Worm (Caenorhabditis elegans) whole organism, L1 larva: Measurements from ENCODE around the gene K08D9.6.

Source experiments
- C34B4.2 ChIP-seq: sonication (generic microtip); optimal IDR thresholded peaks from 2 replicates; lab custom pipeline; 2017; ENCODE audit warnings: mild to moderate bottlenecking, missing genetic modification characterization, missing compliant biosample characterization
- Y116A8C.19 ChIP-seq: sonication (generic microtip); optimal IDR thresholded peaks from 2 replicates; lab custom pipeline; 2016; ENCODE audit warnings: missing compliant biosample characterization, missing genetic modification characterization, borderline replicate concordance
- alr-1 ChIP-seq: fragments of 200-800 bp; sonication (Bioruptor generic); optimal IDR thresholded peaks from 2 replicates; lab custom pipeline; 2018; ENCODE audit warnings: borderline replicate concordance, mild to moderate bottlenecking, missing genetic modification characterization, missing compliant biosample characterization
- ceh-63 ChIP-seq: fragments of 200-800 bp; sonication (Bioruptor generic); optimal IDR thresholded peaks from 2 replicates; lab custom pipeline; 2018; ENCODE audit warnings: mild to moderate bottlenecking, missing genetic modification characterization, missing compliant biosample characterization
- ceh-8 ChIP-seq: fragments of 200-800 bp; sonication (Bioruptor generic); optimal IDR thresholded peaks from 2 replicates; lab custom pipeline; 2018; ENCODE audit warnings: mild to moderate bottlenecking, missing genetic modification characterization, moderate library complexity, missing compliant biosample characterization
- ceh-82 ChIP-seq, 3 experiments: fragments of 150-350 bp in 1 of 3; sonication (generic microtip) in 2 of 3; optimal IDR thresholded peaks; 2 replicates each; lab custom pipeline; 2014 to 2017; ENCODE audit warnings: missing biosample characterization in 3 of 3, missing genetic modification characterization in 3 of 3
- ces-1 ChIP-seq: fragments of 150-350 bp; optimal IDR thresholded peaks from 2 replicates; lab custom pipeline; 2014; ENCODE audit warnings: missing biosample characterization, missing genetic modification reagents, missing genetic modification characterization
- dpl-1 ChIP-seq, 3 experiments: fragments of 150-350 bp in 2 of 3; sonication (generic microtip) in 1 of 3; optimal IDR thresholded peaks; 2 replicates each; lab custom pipeline; 2014 to 2017; ENCODE audit warnings: missing biosample characterization in 3 of 3, missing genetic modification characterization in 3 of 3, missing genetic modification reagents in 3 of 3
- dsc-1 ChIP-seq: sonication (generic microtip); optimal IDR thresholded peaks from 2 replicates; lab custom pipeline; 2016; ENCODE audit warnings: mild to moderate bottlenecking, missing genetic modification characterization, missing compliant biosample characterization
- efl-1 ChIP-seq, 4 experiments: fragments of 150-350 bp; optimal IDR thresholded peaks in 3 of 4; peaks in 1 of 4; 1 replicate in 1 of 4; 2 replicates in 3 of 4; lab custom pipeline; 2014; ENCODE audit warnings: missing biosample characterization in 2 of 4, missing genetic modification characterization in 2 of 4, missing genetic modification reagents in 2 of 4
- elt-2 ChIP-seq: sonication (generic microtip); optimal IDR thresholded peaks from 2 replicates; lab custom pipeline; 2016; ENCODE audit warnings: missing genetic modification characterization, mild to moderate bottlenecking, inconsistent platforms, missing compliant biosample characterization, missing genetic modification reagents
- fkh-10 ChIP-seq: sonication (generic microtip); optimal IDR thresholded peaks from 2 replicates; lab custom pipeline; 2017; ENCODE audit warnings: missing biosample characterization, missing genetic modification reagents, missing genetic modification characterization
- fkh-4 ChIP-seq: sonication (generic microtip); optimal IDR thresholded peaks from 2 replicates; lab custom pipeline; 2016; ENCODE audit warnings: missing compliant biosample characterization, missing genetic modification characterization, borderline replicate concordance
- fos-1 ChIP-seq: fragments of 150-350 bp; optimal IDR thresholded peaks from 2 replicates; lab custom pipeline; 2014; ENCODE audit warnings: missing biosample characterization, missing genetic modification characterization
- grh-1 ChIP-seq: fragments of 200-800 bp; sonication (Bioruptor generic); IDR thresholded peaks from 2 replicates; pipeline ENCODE4 v1.3.6; 2022; ENCODE audit warnings: missing genetic modification reagents, missing genetic modification characterization, missing compliant biosample characterization
- hlh-4 ChIP-seq: sonication (generic microtip); optimal IDR thresholded peaks from 2 replicates; lab custom pipeline; 2016; ENCODE audit warnings: mild to moderate bottlenecking, missing genetic modification characterization, missing compliant biosample characterization
- irx-1 ChIP-seq: sonication (generic microtip); optimal IDR thresholded peaks from 2 replicates; lab custom pipeline; 2016; ENCODE audit warnings: missing genetic modification characterization, missing compliant biosample characterization
- lin-13 ChIP-seq: fragments of 150-350 bp; optimal IDR thresholded peaks from 2 replicates; lab custom pipeline; 2014; ENCODE audit warnings: missing biosample characterization, missing genetic modification reagents, missing genetic modification characterization
- lin-14 ChIP-seq: fragments of 200-800 bp; sonication (Bioruptor generic); optimal IDR thresholded peaks from 2 replicates; lab custom pipeline; 2018; ENCODE audit warnings: mild to moderate bottlenecking, missing genetic modification characterization, moderate library complexity, missing compliant biosample characterization
- lin-15B ChIP-seq: fragments of 150-350 bp; sonication (generic microtip); optimal IDR thresholded peaks from 3 replicates; lab custom pipeline; 2014; ENCODE audit warnings: missing biosample characterization, missing genetic modification characterization
- lin-35 ChIP-seq, 2 experiments: fragments of 150-350 bp; optimal IDR thresholded peaks; 2 replicates each; lab custom pipeline; 2014; ENCODE audit warnings: missing biosample characterization in 2 of 2, missing genetic modification characterization in 2 of 2, missing genetic modification reagents in 2 of 2
- lir-3 ChIP-seq: sonication (generic microtip); optimal IDR thresholded peaks from 2 replicates; lab custom pipeline; 2016; ENCODE audit warnings: mild to moderate bottlenecking, missing genetic modification characterization, moderate library complexity, missing compliant biosample characterization; ENCODE audit not compliant: poor library complexity
- mdl-1 ChIP-seq, 2 experiments: fragments of 150-350 bp; optimal IDR thresholded peaks; 2 replicates each; lab custom pipeline; 2014 to 2017; ENCODE audit warnings: missing biosample characterization in 2 of 2, missing genetic modification characterization in 2 of 2, inconsistent platforms in 1 of 2
- nhr-11 ChIP-seq: fragments of 150-350 bp; optimal IDR thresholded peaks from 2 replicates; lab custom pipeline; 2014; ENCODE audit warnings: missing biosample characterization, missing genetic modification characterization
- nhr-20 ChIP-seq: sonication (generic microtip); optimal IDR thresholded peaks from 2 replicates; lab custom pipeline; 2016; ENCODE audit warnings: mild to moderate bottlenecking, missing genetic modification characterization, missing compliant biosample characterization
- nhr-28 ChIP-seq: fragments of 150-350 bp; optimal IDR thresholded peaks from 2 replicates; lab custom pipeline; 2014; ENCODE audit warnings: missing biosample characterization, missing genetic modification characterization
- nhr-71 ChIP-seq: sonication (generic microtip); optimal IDR thresholded peaks from 2 replicates; lab custom pipeline; 2016; ENCODE audit warnings: mild to moderate bottlenecking, missing genetic modification characterization, moderate library complexity, missing compliant biosample characterization
- nhr-76 ChIP-seq: sonication (generic microtip); optimal IDR thresholded peaks from 2 replicates; lab custom pipeline; 2017; ENCODE audit warnings: missing biosample characterization, missing genetic modification characterization
- nhr-77 ChIP-seq: fragments of 150-350 bp; optimal IDR thresholded peaks from 2 replicates; lab custom pipeline; 2014; ENCODE audit warnings: missing biosample characterization, missing genetic modification characterization
- nhr-85 ChIP-seq: sonication (generic microtip); peaks from one replicate; lab custom pipeline; 2016; ENCODE audit warnings: missing genetic modification characterization, inconsistent platforms, missing compliant biosample characterization
- pax-3 ChIP-seq: fragments of 200-800 bp; sonication (Bioruptor generic); optimal IDR thresholded peaks from 2 replicates; lab custom pipeline; 2018; ENCODE audit warnings: mild to moderate bottlenecking, missing genetic modification characterization, moderate library complexity, missing compliant biosample characterization
- rnt-1 ChIP-seq: sonication (generic microtip); optimal IDR thresholded peaks from 2 replicates; lab custom pipeline; 2016; ENCODE audit warnings: mild to moderate bottlenecking, missing genetic modification characterization, moderate library complexity, missing compliant biosample characterization
- skn-1 ChIP-seq: fragments of 150-350 bp; optimal IDR thresholded peaks from 2 replicates; lab custom pipeline; 2014; ENCODE audit warnings: missing biosample characterization, missing genetic modification characterization
- sox-4 ChIP-seq: sonication (generic microtip); optimal IDR thresholded peaks from 2 replicates; lab custom pipeline; 2016; ENCODE audit warnings: missing genetic modification characterization, missing compliant biosample characterization
- sptf-1 ChIP-seq: fragments of 150-350 bp; optimal IDR thresholded peaks from 2 replicates; lab custom pipeline; 2014; ENCODE audit warnings: missing biosample characterization, missing genetic modification characterization
- tbx-2 ChIP-seq: sonication (generic microtip); optimal IDR thresholded peaks from 2 replicates; lab custom pipeline; 2016; ENCODE audit warnings: missing genetic modification characterization, missing compliant biosample characterization
- unc-130 ChIP-seq: fragments of 150-350 bp; optimal IDR thresholded peaks from 2 replicates; lab custom pipeline; 2017; ENCODE audit warnings: missing biosample characterization, missing genetic modification characterization, inconsistent platforms
- unc-62 ChIP-seq: fragments of 150-350 bp; optimal IDR thresholded peaks from 2 replicates; lab custom pipeline; 2014; ENCODE audit warnings: missing biosample characterization, missing genetic modification reagents, missing genetic modification characterization
- xbp-1 ChIP-seq: sonication (generic microtip); optimal IDR thresholded peaks from 2 replicates; lab custom pipeline; 2016; ENCODE audit warnings: missing genetic modification characterization, missing compliant biosample characterization
- zag-1 ChIP-seq: fragments of 150-350 bp; optimal IDR thresholded peaks from 2 replicates; lab custom pipeline; 2014; ENCODE audit warnings: missing biosample characterization, missing genetic modification characterization

The K08D9.6 gene

ce11 chrV:3218604-3219003 lies 16.2 kb downstream of the K08D9.6 start:
- no peak for TF ChIP-seq efl-1 (optimal IDR thresholded peaks at IDR 0.05; lab: Kevin White, UChicago)
- peak in 1 of 2 experiments; percentile 71 for TF ChIP-seq efl-1 (GFP tag; optimal IDR thresholded peaks at IDR 0.05 in 1 of 2; lab: Kevin White, UChicago)
- no peak for TF ChIP-seq C34B4.2 (tag; lab: Kevin White, UChicago)
- no peak for TF ChIP-seq hlh-4
- TF ChIP-seq nhr-85 (tag; lab: Kevin White, UChicago), result no peak
- no peak for TF ChIP-seq lin-15B (tag; lab: Kevin White, UChicago)

ce11 chrV:3210147-3210546 lies 24.6 kb downstream of the K08D9.6 start, which contains the start of gene apx-1:
TSS of gene apx-1 (plus strand) at chrV:3210196.
- TF ChIP-seq pax-3 (no peak), efl-1 (optimal IDR thresholded peaks at IDR 0.05; lab: Kevin White, UChicago) (no peak), efl-1 (GFP tag; optimal IDR thresholded peaks at IDR 0.05 in 1 of 2; lab: Kevin White, UChicago) (peak in 1 of 2 experiments; percentile 9)

ce11 chrV:3208940-3209339 lies 25.8 kb downstream of the K08D9.6 start:
- no peak for TF ChIP-seq efl-1 (optimal IDR thresholded peaks at IDR 0.05; lab: Kevin White, UChicago)
- peak in 1 of 2 experiments; percentile 71 for TF ChIP-seq efl-1 (GFP tag; optimal IDR thresholded peaks at IDR 0.05 in 1 of 2; lab: Kevin White, UChicago)
- TF ChIP-seq alr-1 (tag; lab: Kevin White, UChicago), result no peak
- TF ChIP-seq lin-13 (GFP tag; lab: Kevin White, UChicago), result no peak

ce11 chrV:3204433-3204832 lies 30.4 kb downstream of the K08D9.6 start:
- no peak for TF ChIP-seq unc-130 (tag; lab: Kevin White, UChicago)
- TF ChIP-seq Y116A8C.19 (tag; lab: Kevin White, UChicago), result no peak
- no peak for TF ChIP-seq sox-4 (tag; lab: Kevin White, UChicago)
- TF ChIP-seq nhr-11 (tag; lab: Kevin White, UChicago), result no peak
- no peak for TF ChIP-seq rnt-1
- TF ChIP-seq sptf-1, result no peak
- TF ChIP-seq elt-2, result no peak
- TF ChIP-seq hlh-4, result no peak
- TF ChIP-seq fkh-4 (tag; lab: Kevin White, UChicago), result no peak
- no peak for TF ChIP-seq alr-1 (tag; lab: Kevin White, UChicago)
- no peak for TF ChIP-seq irx-1 (tag; lab: Kevin White, UChicago)
- no peak for TF ChIP-seq grh-1 (GFP tag; lab: Robert Waterston, UW)
- no peak for TF ChIP-seq dpl-1 (GFP tag; optimal IDR thresholded peaks at IDR 0.05; lab: Kevin White, UChicago)
- no peak for TF ChIP-seq nhr-71 (tag; lab: Kevin White, UChicago)
- no peak for TF ChIP-seq fkh-10
- no peak for TF ChIP-seq unc-62 (GFP tag; lab: Kevin White, UChicago)
- TF ChIP-seq tbx-2 (tag; lab: Kevin White, UChicago), result no peak
- no peak for TF ChIP-seq nhr-77 (tag; lab: Kevin White, UChicago)
- TF ChIP-seq, all 84 proteins: peak for 0

ce11 chrV:3200323-3200722 lies 34.5 kb downstream of the K08D9.6 start, which contains the start of gene K08D9.4:
TSS of gene K08D9.4 (minus strand) at chrV:3200423.
- no peak for TF ChIP-seq nhr-20 (tag; lab: Kevin White, UChicago)
- TF ChIP-seq lin-14, result no peak
- no peak for TF ChIP-seq nhr-77 (tag; lab: Kevin White, UChicago)
- no peak for TF ChIP-seq efl-1 (optimal IDR thresholded peaks at IDR 0.05; lab: Kevin White, UChicago)
- no peak for TF ChIP-seq efl-1 (GFP tag; optimal IDR thresholded peaks at IDR 0.05 in 1 of 2; lab: Kevin White, UChicago)
- no peak for TF ChIP-seq mdl-1 (tag; optimal IDR thresholded peaks at IDR 0.05; lab: Kevin White, UChicago)
- peak; percentile 3 for TF ChIP-seq rnt-1

- TF ChIP-seq skn-1 (tag; lab: Kevin White, UChicago) (no peak), efl-1 (optimal IDR thresholded peaks at IDR 0.05; lab: Kevin White, UChicago) (no peak), efl-1 (GFP tag; optimal IDR thresholded peaks at IDR 0.05 in 1 of 2; lab: Kevin White, UChicago) (no peak), ceh-63 (GFP tag; lab: Kevin White, UChicago) (no peak), ceh-8 (GFP tag; lab: Kevin White, UChicago) (no peak), nhr-28 (tag; lab: Kevin White, UChicago) (no peak), xbp-1 (tag; lab: Kevin White, UChicago) (no peak), ceh-82 (tag; optimal IDR thresholded peaks at IDR 0.05; lab: Kevin White, UChicago) (no peak), nhr-85 (tag; lab: Kevin White, UChicago) (peak; percentile 2), fkh-4 (tag; lab: Kevin White, UChicago) (no peak), fos-1 (tag; lab: Kevin White, UChicago) (no peak), lir-3 (tag; lab: Kevin White, UChicago) (no peak), ces-1 (GFP tag; lab: Kevin White, UChicago) (no peak), nhr-20 (tag; lab: Kevin White, UChicago) (peak; percentile 33), nhr-71 (tag; lab: Kevin White, UChicago) (peak; percentile 29), zag-1 (tag; lab: Kevin White, UChicago) (no peak), hlh-4 (no peak), dsc-1 (tag; lab: Kevin White, UChicago) (no peak), nhr-76 (tag; lab: Kevin White, UChicago) (no peak), lin-35 (GFP tag; optimal IDR thresholded peaks at IDR 0.05; lab: Kevin White, UChicago) (peak in 1 of 2 experiments; percentile 45)
Observed at ce11 chrV:3196832-3197329, 37.9 kb downstream of the K08D9.6 start, which contains the start of the genes Y73C8B.1 and Y73C8B.5. TSS of gene Y73C8B.1 (minus strand) at chrV:3196882. TSS of gene Y73C8B.5 (plus strand) at chrV:3197268.
